Worm (Caenorhabditis elegans) whole organism, L4 larva: ENCODE measurements around the gene glb-12.

ENCODE experiments used
- F49E8.2 ChIP-seq: sonication (generic microtip); optimal IDR thresholded peaks from 2 replicates; lab custom pipeline; 2016; ENCODE audit warnings: missing compliant biosample characterization, mild to moderate bottlenecking, missing genetic modification characterization, borderline replicate concordance
- Y5F2A.4 ChIP-seq: fragments of 200-800 bp; sonication (Bioruptor generic); optimal IDR thresholded peaks from 2 replicates; lab custom pipeline; 2018; ENCODE audit warnings: mild to moderate bottlenecking, missing genetic modification characterization, missing compliant biosample characterization
- Y75B8A.6 ChIP-seq: fragments of 200-800 bp; sonication (Bioruptor generic); IDR thresholded peaks from 2 replicates; pipeline ENCODE4 v1.3.6; 2022; ENCODE audit warnings: missing genetic modification reagents, missing genetic modification characterization, missing compliant biosample characterization
- ZK546.5 ChIP-seq, 2 experiments: sonication (generic microtip); optimal IDR thresholded peaks; 2 replicates each; lab custom pipeline; 2017; ENCODE audit warnings: missing biosample characterization in 2 of 2, missing genetic modification characterization in 2 of 2
- aha-1 ChIP-seq: fragments of 150-350 bp; peaks from one replicate; lab custom pipeline; 2014; ENCODE audit warnings: missing biosample characterization, missing genetic modification characterization
- ceh-62 ChIP-seq: sonication (generic microtip); optimal IDR thresholded peaks from 2 replicates; lab custom pipeline; 2017; ENCODE audit warnings: missing biosample characterization, missing genetic modification characterization
- ces-1 ChIP-seq: fragments of 150-350 bp; sonication (generic microtip); optimal IDR thresholded peaks from 4 replicates; lab custom pipeline; 2014; ENCODE audit warnings: missing biosample characterization, missing genetic modification reagents, missing genetic modification characterization
- cey-2 ChIP-seq: sonication (generic microtip); optimal IDR thresholded peaks from 3 replicates; lab custom pipeline; 2017; ENCODE audit warnings: missing genetic modification characterization, mild to moderate bottlenecking, missing compliant biosample characterization, antibody characterized with exemption, borderline replicate concordance; ENCODE audit not compliant: insufficient read depth
- ctbp-1 ChIP-seq: fragments of 200-800 bp; sonication (Bioruptor generic); IDR thresholded peaks from 2 replicates; pipeline ENCODE4 v1.3.6; 2022; ENCODE audit warnings: missing genetic modification reagents, missing genetic modification characterization, missing compliant biosample characterization
- daf-19 ChIP-seq: fragments of 200-800 bp; sonication (Bioruptor generic); conservative IDR thresholded peaks from 2 replicates; pipeline ENCODE4 v1.3.6; 2022; ENCODE audit warnings: missing genetic modification characterization, missing compliant biosample characterization
- duxl-1 ChIP-seq: sonication (generic microtip); optimal IDR thresholded peaks from 2 replicates; lab custom pipeline; 2016; ENCODE audit warnings: mild to moderate bottlenecking, missing genetic modification characterization, moderate library complexity, missing compliant biosample characterization; ENCODE audit not compliant: poor library complexity
- egl-43 ChIP-seq: fragments of 200-800 bp; sonication (Bioruptor generic); IDR thresholded peaks from 2 replicates; pipeline ENCODE4 v1.3.6; 2022; ENCODE audit warnings: missing genetic modification reagents, missing genetic modification characterization, missing compliant biosample characterization
- fkh-10 ChIP-seq: fragments of 150-350 bp; optimal IDR thresholded peaks from 2 replicates; lab custom pipeline; 2014; ENCODE audit warnings: missing biosample characterization, missing genetic modification reagents, missing genetic modification characterization
- fos-1 ChIP-seq: fragments of 150-350 bp; optimal IDR thresholded peaks from 2 replicates; lab custom pipeline; 2014; ENCODE audit warnings: missing biosample characterization, missing genetic modification characterization
- hlh-30 ChIP-seq: sonication (generic microtip); optimal IDR thresholded peaks from 2 replicates; lab custom pipeline; 2017; ENCODE audit warnings: antibody characterized with exemption, mild to moderate bottlenecking, missing genetic modification characterization, missing compliant biosample characterization; ENCODE audit not compliant: insufficient read depth
- lim-7 ChIP-seq: fragments of 200-800 bp; sonication (Bioruptor generic); IDR thresholded peaks from 2 replicates; pipeline ENCODE4 v1.3.6; 2022; ENCODE audit warnings: missing genetic modification characterization, missing compliant biosample characterization
- lin-1 ChIP-seq: fragments of 200-800 bp; sonication (Bioruptor generic); IDR thresholded peaks from 2 replicates; pipeline ENCODE4 v1.3.6; 2022; ENCODE audit warnings: missing genetic modification reagents, missing genetic modification characterization, missing compliant biosample characterization
- lin-15B ChIP-seq: fragments of 150-350 bp; sonication (generic microtip); optimal IDR thresholded peaks from 3 replicates; lab custom pipeline; 2014; ENCODE audit warnings: missing biosample characterization, missing genetic modification characterization
- lin-39 ChIP-seq: fragments of 150-350 bp; optimal IDR thresholded peaks from 2 replicates; lab custom pipeline; 2014; ENCODE audit warnings: missing biosample characterization, missing genetic modification reagents, missing genetic modification characterization
- lsy-2 ChIP-seq, 2 experiments: fragments of 150-350 bp in 1 of 2; sonication (generic microtip) in 1 of 2; optimal IDR thresholded peaks; 2 replicates each; lab custom pipeline; 2014 to 2017; ENCODE audit warnings: missing biosample characterization in 2 of 2, missing genetic modification characterization in 2 of 2
- madf-9 ChIP-seq: fragments of 200-800 bp; sonication (Bioruptor generic); conservative IDR thresholded peaks from 2 replicates; pipeline ENCODE4 v1.3.6; 2022; ENCODE audit warnings: missing genetic modification reagents, missing genetic modification characterization, missing compliant biosample characterization
- mdl-1 ChIP-seq, 2 experiments: fragments of 150-350 bp in 1 of 2; sonication (generic microtip) in 1 of 2; optimal IDR thresholded peaks; 2 replicates each; lab custom pipeline; 2014 to 2017; ENCODE audit warnings: missing biosample characterization in 2 of 2, missing genetic modification characterization in 2 of 2
- mes-2 ChIP-seq: sonication (generic microtip); optimal IDR thresholded peaks from 2 replicates; lab custom pipeline; 2016; ENCODE audit warnings: missing genotype, mild to moderate bottlenecking, missing genetic modification characterization, missing compliant biosample characterization; ENCODE audit not compliant: poor library complexity, severe bottlenecking
- mxl-2 ChIP-seq: fragments of 200-800 bp; sonication (Bioruptor generic); conservative IDR thresholded peaks from 2 replicates; pipeline ENCODE4 v1.3.6; 2022; ENCODE audit warnings: missing genetic modification reagents, missing genetic modification characterization, missing compliant biosample characterization
- nhr-42 ChIP-seq: fragments of 200-800 bp; sonication (Bioruptor generic); IDR thresholded peaks from 2 replicates; pipeline ENCODE4 v1.3.6; 2022; ENCODE audit warnings: missing genetic modification characterization, missing compliant biosample characterization
- php-3 ChIP-seq: fragments of 200-800 bp; sonication (Bioruptor generic); IDR thresholded peaks from 2 replicates; pipeline ENCODE4 v1.3.6; 2022; ENCODE audit warnings: missing genetic modification reagents, missing genetic modification characterization, missing compliant biosample characterization
- set-16 ChIP-seq: fragments of 200-800 bp; sonication (Bioruptor generic); IDR thresholded peaks from 2 replicates; pipeline ENCODE4 v1.3.6; 2022; ENCODE audit warnings: missing genetic modification reagents, missing genetic modification characterization, missing compliant biosample characterization
- snpc-4 ChIP-seq: fragments of 150-350 bp; optimal IDR thresholded peaks from 2 replicates; lab custom pipeline; 2014; ENCODE audit warnings: missing biosample characterization, missing genetic modification characterization
- tra-1 ChIP-seq: fragments of 200-800 bp; sonication (Bioruptor generic); IDR thresholded peaks from 2 replicates; pipeline ENCODE4 v1.3.6; 2022; ENCODE audit warnings: missing genetic modification reagents, missing genetic modification characterization, missing compliant biosample characterization
- unc-62 ChIP-seq, 3 experiments: fragments of 150-350 bp in 1 of 3; sonication (generic microtip); optimal IDR thresholded peaks in 2 of 3; peaks in 1 of 3; 1 replicate in 1 of 3; 2 replicates in 2 of 3; lab custom pipeline; 2014 to 2017; ENCODE audit warnings: missing biosample characterization in 3 of 3, missing genetic modification characterization in 3 of 3, missing genetic modification reagents in 3 of 3, missing genotype in 1 of 3
- vab-7 ChIP-seq: fragments of 200-800 bp; sonication (Bioruptor generic); IDR thresholded peaks from 2 replicates; pipeline ENCODE4 v1.3.6; 2022; ENCODE audit warnings: missing genetic modification reagents, missing genetic modification characterization, missing compliant biosample characterization
- zag-1 ChIP-seq: fragments of 150-350 bp; optimal IDR thresholded peaks from 2 replicates; lab custom pipeline; 2014; ENCODE audit warnings: missing biosample characterization, missing genetic modification characterization
- zfp-3 ChIP-seq: fragments of 200-800 bp; sonication (Bioruptor generic); conservative IDR thresholded peaks from 2 replicates; pipeline ENCODE4 v1.3.6; 2022; ENCODE audit warnings: missing genetic modification reagents, missing genetic modification characterization, missing compliant biosample characterization
- ztf-11 ChIP-seq: fragments of 150-350 bp; optimal IDR thresholded peaks from 2 replicates; lab custom pipeline; 2014; ENCODE audit warnings: missing biosample characterization, missing genetic modification characterization

glb-12 gene

ce11 chrII:10760801-10761200 lies 29.3 kb upstream of the glb-12 start:
- TF ChIP-seq php-3 (no peak), unc-62 (GFP tag; optimal IDR thresholded peaks at IDR 0.05 in 1 of 2; lab: Kevin White, UChicago) (peak in 1 of 2 experiments; percentile 22), unc-62 (tag; optimal IDR thresholded peaks at IDR 0.05; lab: Kevin White, UChicago) (no peak)
- TF ChIP-seq, all 104 proteins: peak for 1

ce11 chrII:10759425-10759824 lies 28.0 kb upstream of the glb-12 start:
- peak; percentile 92 for TF ChIP-seq aha-1 (tag; lab: Kevin White, UChicago)
- peak in 1 of 2 experiments; percentile 10 for TF ChIP-seq unc-62 (GFP tag; optimal IDR thresholded peaks at IDR 0.05 in 1 of 2; lab: Kevin White, UChicago)
- no peak for TF ChIP-seq unc-62 (tag; optimal IDR thresholded peaks at IDR 0.05; lab: Kevin White, UChicago)
- no peak for TF ChIP-seq ZK546.5 (tag; optimal IDR thresholded peaks at IDR 0.05; lab: Kevin White, UChicago)

- TF ChIP-seq daf-19 (GFP tag; lab: Robert Waterston, UW) (no peak), cey-2 (no peak), duxl-1 (tag; lab: Kevin White, UChicago) (no peak), lsy-2 (tag; optimal IDR thresholded peaks at IDR 0.05; lab: Kevin White, UChicago) (peak in 1 of 2 experiments; percentile 14), ces-1 (GFP tag; lab: Kevin White, UChicago) (peak; percentile 88), Y75B8A.6 (GFP tag; lab: Robert Waterston, UW) (no peak), aha-1 (tag; lab: Kevin White, UChicago) (peak; percentile 26), fkh-10 (GFP tag; lab: Kevin White, UChicago) (peak; percentile 86), mdl-1 (tag; optimal IDR thresholded peaks at IDR 0.05; lab: Kevin White, UChicago) (no peak), zfp-3 (GFP tag; lab: Robert Waterston, UW) (no peak), ctbp-1 (GFP tag; lab: Robert Waterston, UW) (peak; percentile 73), fos-1 (tag; lab: Kevin White, UChicago) (no peak)
Observed at ce11 chrII:10758951-10759350, 27.5 kb upstream of the glb-12 start.

ce11 chrII:10755455-10755854 lies 24.0 kb upstream of the glb-12 start:
- no peak for TF ChIP-seq ceh-62 (tag; lab: Kevin White, UChicago)
- TF ChIP-seq mes-2 (tag; lab: Kevin White, UChicago): no peak
- TF ChIP-seq ZK546.5 (tag; optimal IDR thresholded peaks at IDR 0.05; lab: Kevin White, UChicago): no peak
- TF ChIP-seq egl-43: no peak
- TF ChIP-seq ztf-11 (tag; lab: Kevin White, UChicago): no peak
- no peak for TF ChIP-seq lin-1 (GFP tag; lab: Robert Waterston, UW)
- no peak for TF ChIP-seq snpc-4 (tag; lab: Kevin White, UChicago)
- no peak for TF ChIP-seq F49E8.2 (tag; lab: Kevin White, UChicago)
- no peak for TF ChIP-seq nhr-42 (GFP tag; lab: Robert Waterston, UW)
- TF ChIP-seq lim-7 (GFP tag; lab: Robert Waterston, UW): no peak
- no peak for TF ChIP-seq tra-1
- no peak for TF ChIP-seq set-16 (GFP tag; lab: Robert Waterston, UW)
- TF ChIP-seq hlh-30 (tag; lab: Kevin White, UChicago): no peak
- no peak for TF ChIP-seq mxl-2 (GFP tag; lab: Robert Waterston, UW)
- TF ChIP-seq php-3: no peak
- TF ChIP-seq duxl-1 (tag; lab: Kevin White, UChicago): no peak
- no peak for TF ChIP-seq zag-1 (tag; lab: Kevin White, UChicago)

ce11 chrII:10753694-10754093 lies 22.2 kb upstream of the glb-12 start:
- TF ChIP-seq Y5F2A.4 (GFP tag; lab: Kevin White, UChicago): no peak
- TF ChIP-seq vab-7 (GFP tag; lab: Robert Waterston, UW): no peak
- TF ChIP-seq lin-39 (tag; lab: Kevin White, UChicago): no peak
- TF ChIP-seq cey-2: no peak
- TF ChIP-seq fkh-10 (GFP tag; lab: Kevin White, UChicago): peak; percentile 77
- TF ChIP-seq lin-15B (tag; lab: Kevin White, UChicago): no peak
- no peak for TF ChIP-seq madf-9
- no peak for TF ChIP-seq nhr-42 (GFP tag; lab: Robert Waterston, UW)
